Worm (Caenorhabditis elegans): ENCODE results near the gene hmp-1.

hmp-1 gene

ce11 chrV:11897604-11898003 lies 51.9 kb downstream of the hmp-1 start:
- TF ChIP-seq unc-98 (GFP tag; IDR thresholded peaks at IDR 0.05) (no peak), fos-1 (tag; optimal IDR thresholded peaks at IDR 0.05) (no peak), efl-1 (optimal IDR thresholded peaks at IDR 0.05) (no peak), efl-1 (GFP tag; optimal IDR thresholded peaks at IDR 0.05 in 1 of 2) (no peak), hpl-2 (GFP tag; optimal IDR thresholded peaks at IDR 0.05) (no peak), nhr-76 (tag; optimal IDR thresholded peaks at IDR 0.05) (no peak), elt-3 (tag; optimal IDR thresholded peaks at IDR 0.05) (no peak), pax-3 (tag; optimal IDR thresholded peaks at IDR 0.05) (no peak), blmp-1 (tag; optimal IDR thresholded peaks at IDR 0.05) (peak; percentile 75), hlh-4 (tag; optimal IDR thresholded peaks at IDR 0.05) (no peak), F16B12.6 (tag; optimal IDR thresholded peaks at IDR 0.05) (no peak), aly-2 (tag; optimal IDR thresholded peaks at IDR 0.05) (no peak), egl-27 (tag; optimal IDR thresholded peaks at IDR 0.05) (no peak), nhr-85 (tag) (peak; percentile 53), ceh-88 (GFP tag; IDR thresholded peaks at IDR 0.05) (no peak), C16A3.4 (tag; optimal IDR thresholded peaks at IDR 0.05) (peak; percentile 14), lir-3 (tag; optimal IDR thresholded peaks at IDR 0.05; ENCODE audit: poor library complexity) (no peak), lin-14 (GFP tag; optimal IDR thresholded peaks at IDR 0.05) (peak; percentile 58), C04F5.9 (tag; optimal IDR thresholded peaks at IDR 0.05) (no peak)

- TF ChIP-seq blmp-1 (tag; optimal IDR thresholded peaks at IDR 0.05): peak; percentile 87
- no peak for TF ChIP-seq pag-3 (tag; optimal IDR thresholded peaks at IDR 0.05; ENCODE audit: borderline replicate concordance, insufficient read depth)
Observed at ce11 chrV:11899149-11899548, 53.5 kb downstream of the hmp-1 start, which contains the start of gene sma-1. sma-1 (plus strand) TSS chrV:11899449.

ce11 chrV:11900127-11900526 lies 54.5 kb downstream of the hmp-1 start:
- TF ChIP-seq mef-2 (tag; optimal IDR thresholded peaks at IDR 0.05) (no peak), elt-2 (tag; optimal IDR thresholded peaks at IDR 0.05) (peak; percentile 18)

ce11 chrV:11901260-11901659 lies 55.6 kb downstream of the hmp-1 start:
- TF ChIP-seq fkh-10 (GFP tag; optimal IDR thresholded peaks at IDR 0.05): no peak
- no peak for TF ChIP-seq pqm-1 (tag; optimal IDR thresholded peaks at IDR 0.05)
- no peak for TF ChIP-seq fkh-8 (tag; optimal IDR thresholded peaks at IDR 0.05)
- TF ChIP-seq jun-1 (tag; optimal IDR thresholded peaks at IDR 0.05): no peak
- no peak for TF ChIP-seq tbx-2 (tag; optimal IDR thresholded peaks at IDR 0.05)
- TF ChIP-seq nhr-77 (tag; optimal IDR thresholded peaks at IDR 0.05): no peak

All from whole organism, L1 larva.